Fruit fly (Drosophila melanogaster) whole organism, prepupa: ENCODE measurements around the gene Ptp10D.
A peak's percentile ranks its signal among the peaks of the same experiment; 100 is the strongest.

Source experiments
- CG10631 ChIP-seq: fragments of 200-800 bp; sonication (Bioruptor generic); optimal IDR thresholded peaks from 2 replicates; lab custom pipeline; 2016; ENCODE audit warnings: missing biosample characterization, missing genetic modification characterization
- CG10669 ChIP-seq: fragments of 200-800 bp; sonication (Bioruptor generic); optimal IDR thresholded peaks from 3 replicates; lab custom pipeline; 2018; ENCODE audit warnings: missing biosample characterization, mild to moderate bottlenecking, missing genetic modification characterization, moderate library complexity
- CG11294 ChIP-seq: fragments of 200-800 bp; sonication (Bioruptor generic); IDR thresholded peaks from 2 replicates; pipeline ENCODE4 v1.3.6; 2022; ENCODE audit warnings: missing biosample characterization, missing genetic modification characterization
- CG11762 ChIP-seq: fragments of 200-800 bp; sonication (Bioruptor generic); optimal IDR thresholded peaks from 3 replicates; lab custom pipeline; 2016; ENCODE audit warnings: missing biosample characterization, missing genetic modification characterization; ENCODE audit not compliant: insufficient read depth
- CG11902 ChIP-seq: fragments of 200-800 bp; sonication (Bioruptor generic); optimal IDR thresholded peaks from 3 replicates; lab custom pipeline; 2016; ENCODE audit warnings: missing biosample characterization, missing genetic modification characterization
- CG15336 ChIP-seq: fragments of 200-800 bp; sonication (Bioruptor generic); IDR thresholded peaks from 2 replicates; pipeline ENCODE4 v1.3.6; 2022; ENCODE audit warnings: missing biosample characterization, missing genetic modification characterization
- CG1621 ChIP-seq: fragments of 200-800 bp; sonication (Bioruptor generic); optimal IDR thresholded peaks from 3 replicates; lab custom pipeline; 2018; ENCODE audit warnings: missing biosample characterization, mild to moderate bottlenecking, missing genetic modification characterization
- CG16779 ChIP-seq: fragments of 200-800 bp; sonication (Bioruptor generic); optimal IDR thresholded peaks from 3 replicates; lab custom pipeline; 2017; ENCODE audit warnings: missing biosample characterization, mild to moderate bottlenecking, missing genetic modification characterization
- CG3032 ChIP-seq: fragments of 200-800 bp; optimal IDR thresholded peaks from 2 replicates; lab custom pipeline; 2019; ENCODE audit warnings: missing biosample characterization, mild to moderate bottlenecking, missing genetic modification characterization, moderate library complexity
- CG31627 ChIP-seq: fragments of 200-800 bp; sonication (Bioruptor generic); optimal IDR thresholded peaks from 3 replicates; lab custom pipeline; 2016; ENCODE audit warnings: missing biosample characterization, missing genetic modification characterization
- CG34406 ChIP-seq: fragments of 200-800 bp; sonication (Bioruptor generic); optimal IDR thresholded peaks from 3 replicates; lab custom pipeline; 2016; ENCODE audit warnings: missing biosample characterization, missing genetic modification characterization
- CG4318 ChIP-seq: fragments of 200-800 bp; sonication (Bioruptor generic); optimal IDR thresholded peaks from 3 replicates; lab custom pipeline; 2017; ENCODE audit warnings: missing biosample characterization, mild to moderate bottlenecking, missing genetic modification characterization
- CG6163 ChIP-seq: fragments of 200-800 bp; sonication (Bioruptor generic); IDR thresholded peaks from 3 replicates; pipeline ENCODE4 v1.3.6; 2022; ENCODE audit warnings: missing biosample characterization, missing genetic modification characterization
- CG6276 ChIP-seq: fragments of 200-800 bp; sonication (Bioruptor generic); optimal IDR thresholded peaks from 2 replicates; lab custom pipeline; 2017; ENCODE audit warnings: missing biosample characterization, mild to moderate bottlenecking, missing genetic modification characterization
- CG6792 ChIP-seq: fragments of 200-800 bp; sonication (Bioruptor generic); optimal IDR thresholded peaks from 3 replicates; lab custom pipeline; 2016; ENCODE audit warnings: missing biosample characterization, missing genetic modification characterization
- CG6808 ChIP-seq: fragments of 200-800 bp; sonication (Bioruptor generic); optimal IDR thresholded peaks from 3 replicates; lab custom pipeline; 2017; ENCODE audit warnings: missing biosample characterization, missing genetic modification characterization, mild to moderate bottlenecking, moderate library complexity, missing genetic modification reagents
- CG6854 ChIP-seq: fragments of 200-800 bp; sonication (Bioruptor generic); optimal IDR thresholded peaks from 2 replicates; lab custom pipeline; 2017; ENCODE audit warnings: missing biosample characterization, mild to moderate bottlenecking, missing genetic modification characterization
- CG7368 ChIP-seq: fragments of 200-800 bp; sonication (Bioruptor generic); optimal IDR thresholded peaks from 3 replicates; lab custom pipeline; 2016; ENCODE audit warnings: missing biosample characterization, missing genetic modification characterization
- CG8632 ChIP-seq: fragments of 200-800 bp; sonication (Bioruptor generic); optimal IDR thresholded peaks from 3 replicates; lab custom pipeline; 2016; ENCODE audit warnings: missing biosample characterization, missing genetic modification characterization
- CG9139 ChIP-seq: fragments of 200-800 bp; sonication (Bioruptor generic); optimal IDR thresholded peaks from 3 replicates; lab custom pipeline; 2017; ENCODE audit warnings: missing biosample characterization, mild to moderate bottlenecking, missing genetic modification characterization
- Eip78C ChIP-seq: fragments of 200-800 bp; sonication (Bioruptor generic); peaks from one replicate; lab custom pipeline; 2016; ENCODE audit warnings: missing biosample characterization, missing genetic modification characterization
- Eip93F ChIP-seq: fragments of 200-800 bp; sonication (Bioruptor generic); optimal IDR thresholded peaks from 2 replicates; lab custom pipeline; 2016; ENCODE audit warnings: missing biosample characterization, mild to moderate bottlenecking, missing genetic modification characterization
- Ets96B ChIP-seq: fragments of 200-800 bp; optimal IDR thresholded peaks from 2 replicates; lab custom pipeline; 2019; ENCODE audit warnings: missing biosample characterization, mild to moderate bottlenecking, missing genetic modification characterization, moderate library complexity
- Gug ChIP-seq: fragments of 200-800 bp; sonication (Bioruptor generic); IDR thresholded peaks from 2 replicates; pipeline ENCODE4 v1.3.6; 2022; ENCODE audit warnings: missing biosample characterization, missing genetic modification characterization
- Hr38 ChIP-seq: sonication (Bioruptor generic); optimal IDR thresholded peaks from 2 replicates; lab custom pipeline; 2016; ENCODE audit warnings: missing biosample characterization, missing genetic modification characterization
- Hr39 ChIP-seq: fragments of 200-800 bp; sonication (Bioruptor generic); optimal IDR thresholded peaks from 2 replicates; lab custom pipeline; 2016; ENCODE audit warnings: missing biosample characterization, missing genetic modification characterization
- Hr4 ChIP-seq: fragments of 200-800 bp; sonication (Bioruptor generic); optimal IDR thresholded peaks from 3 replicates; lab custom pipeline; 2016; ENCODE audit warnings: missing biosample characterization, missing genetic modification characterization
- Lpt ChIP-seq: fragments of 200-800 bp; sonication (Bioruptor generic); optimal IDR thresholded peaks from 3 replicates; lab custom pipeline; 2016; ENCODE audit warnings: missing biosample characterization, missing genetic modification characterization
- Met ChIP-seq: fragments of 200-800 bp; sonication (Bioruptor generic); optimal IDR thresholded peaks from 3 replicates; lab custom pipeline; 2016; ENCODE audit warnings: missing biosample characterization, missing genetic modification characterization
- OdsH ChIP-seq: fragments of 200-800 bp; sonication (Bioruptor generic); optimal IDR thresholded peaks from 3 replicates; lab custom pipeline; 2016; ENCODE audit warnings: missing biosample characterization, missing genetic modification characterization
- Smox ChIP-seq: fragments of 200-800 bp; sonication (Bioruptor generic); optimal IDR thresholded peaks from 3 replicates; lab custom pipeline; 2016; ENCODE audit warnings: missing biosample characterization, missing genetic modification characterization
- Sox14 ChIP-seq: fragments of 200-800 bp; sonication (Bioruptor generic); optimal IDR thresholded peaks from 3 replicates; lab custom pipeline; 2016; ENCODE audit warnings: missing biosample characterization, missing genetic modification characterization
- Sox15 ChIP-seq: fragments of 200-800 bp; sonication (Bioruptor generic); optimal IDR thresholded peaks from 3 replicates; lab custom pipeline; 2016; ENCODE audit warnings: missing biosample characterization, missing genetic modification characterization
- achi ChIP-seq: fragments of 200-800 bp; sonication (Bioruptor generic); optimal IDR thresholded peaks from 3 replicates; lab custom pipeline; 2016; ENCODE audit warnings: missing biosample characterization, missing genetic modification characterization
- cyc ChIP-seq: fragments of 200-800 bp; sonication (Bioruptor generic); optimal IDR thresholded peaks from 3 replicates; lab custom pipeline; 2016; ENCODE audit warnings: missing biosample characterization, missing genetic modification characterization
- dac ChIP-seq: fragments of 200-800 bp; sonication (Bioruptor generic); optimal IDR thresholded peaks from 2 replicates; lab custom pipeline; 2017; ENCODE audit warnings: missing biosample characterization, mild to moderate bottlenecking, missing genetic modification characterization
- dsx ChIP-seq: fragments of 200-800 bp; optimal IDR thresholded peaks from 3 replicates; lab custom pipeline; 2019; ENCODE audit warnings: missing biosample characterization, mild to moderate bottlenecking, missing genetic modification characterization, moderate library complexity; ENCODE audit not compliant: poor library complexity, severe bottlenecking
- eg ChIP-seq: fragments of 200-800 bp; sonication (Bioruptor generic); IDR thresholded peaks from 3 replicates; pipeline ENCODE4 v1.3.6; 2022; ENCODE audit warnings: missing biosample characterization, missing genetic modification characterization
- esn ChIP-seq: fragments of 200-800 bp; sonication (Bioruptor generic); optimal IDR thresholded peaks from 2 replicates; lab custom pipeline; 2016; ENCODE audit warnings: missing biosample characterization, mild to moderate bottlenecking, missing genetic modification characterization, moderate library complexity
- fd85E ChIP-seq: fragments of 200-800 bp; sonication (Bioruptor generic); optimal IDR thresholded peaks from 3 replicates; lab custom pipeline; 2016; ENCODE audit warnings: missing biosample characterization, missing genetic modification characterization
- lz ChIP-seq: fragments of 200-800 bp; sonication (Bioruptor generic); optimal IDR thresholded peaks from 3 replicates; lab custom pipeline; 2016; ENCODE audit warnings: missing biosample characterization, missing genetic modification characterization
- net ChIP-seq: fragments of 200-800 bp; sonication (Bioruptor generic); optimal IDR thresholded peaks from 3 replicates; lab custom pipeline; 2016; ENCODE audit warnings: missing biosample characterization, missing genetic modification characterization
- pdm3 ChIP-seq: fragments of 200-800 bp; sonication (Bioruptor generic); optimal IDR thresholded peaks from 3 replicates; lab custom pipeline; 2016; ENCODE audit warnings: missing biosample characterization, missing genetic modification characterization
- salr ChIP-seq, 2 experiments: fragments of 200-800 bp; sonication (Bioruptor generic); optimal IDR thresholded peaks; 3 replicates each; lab custom pipeline; 2016 to 2018; ENCODE audit warnings: missing biosample characterization in 2 of 2, missing genetic modification characterization in 2 of 2, mild to moderate bottlenecking in 1 of 2
- spab ChIP-seq: fragments of 200-800 bp; sonication (Bioruptor generic); optimal IDR thresholded peaks from 2 replicates; lab custom pipeline; 2017; ENCODE audit warnings: missing biosample characterization, mild to moderate bottlenecking, missing genetic modification characterization, missing genetic modification reagents
- ss ChIP-seq, 2 experiments: fragments of 200-800 bp; sonication (Bioruptor generic); optimal IDR thresholded peaks; 2 replicates in 1 of 2; 3 replicates in 1 of 2; lab custom pipeline; 2017 to 2018; ENCODE audit warnings: mild to moderate bottlenecking in 2 of 2, missing biosample characterization in 2 of 2, missing genetic modification characterization in 2 of 2, moderate library complexity in 1 of 2
- svp ChIP-seq: fragments of 200-800 bp; sonication (Bioruptor generic); peaks from one replicate; lab custom pipeline; 2016; ENCODE audit warnings: missing biosample characterization, missing genetic modification characterization
- topi ChIP-seq: fragments of 200-800 bp; sonication (Bioruptor generic); optimal IDR thresholded peaks from 3 replicates; lab custom pipeline; 2016; ENCODE audit warnings: missing biosample characterization, missing genetic modification characterization

Gene Ptp10D

dm6 chrX:11660476-11660875 is 38.7 kb downstream of the Ptp10D start (continued):
- TF ChIP-seq CG6808 = no peak
- TF ChIP-seq Eip78C (GFP tag; lab: Kevin White, UChicago) = peak; percentile 76
- peak; percentile 39; the same call in 1 of the 3 replicates for TF ChIP-seq CG6163 (GFP tag; lab: Robert Waterston, UW)
- TF ChIP-seq Sox14 = no peak
- no peak for TF ChIP-seq CG1621 (tag; lab: Kevin White, UChicago)
- no peak for TF ChIP-seq Eip93F
- TF ChIP-seq CG15336 (GFP tag; lab: Robert Waterston, UW) = no peak
- no peak for TF ChIP-seq CG4318 (GFP tag; lab: Kevin White, UChicago)
- TF ChIP-seq CG34406 (GFP tag; lab: Kevin White, UChicago) = peak; percentile 50
- no peak for TF ChIP-seq CG16779 (tag; lab: Kevin White, UChicago)
- no peak for TF ChIP-seq achi (GFP tag; lab: Kevin White, UChicago)
- TF ChIP-seq cyc (GFP tag; lab: Kevin White, UChicago) = peak; percentile 7
- no peak for TF ChIP-seq CG11902 (GFP tag; lab: Kevin White, UChicago)
- TF ChIP-seq ss (GFP tag; optimal IDR thresholded peaks at IDR 0.05; lab: Kevin White, UChicago) = no peak
- TF ChIP-seq Ets96B (tag; lab: Kevin White, UChicago) = no peak
- no peak for TF ChIP-seq Hr38 (GFP tag; lab: Kevin White, UChicago)
- TF ChIP-seq CG9139 (GFP tag; lab: Kevin White, UChicago) = no peak
- TF ChIP-seq CG3032 (tag; lab: Kevin White, UChicago) = no peak
- no peak for TF ChIP-seq eg
- no peak for TF ChIP-seq dac (GFP tag; lab: Kevin White, UChicago)
- peak; percentile 46 for TF ChIP-seq esn
- TF ChIP-seq CG10631 (GFP tag; lab: Kevin White, UChicago) = no peak
- TF ChIP-seq fd85E = no peak
- TF ChIP-seq CG8632 (GFP tag; lab: Kevin White, UChicago) = peak; percentile 41
- no peak for TF ChIP-seq svp
- TF ChIP-seq CG11294 (GFP tag; lab: Robert Waterston, UW) = no peak
- TF ChIP-seq spab (GFP tag; lab: Kevin White, UChicago) = no peak
- TF ChIP-seq Lpt = no peak
- TF ChIP-seq lz (GFP tag; lab: Kevin White, UChicago) = no peak
- peak; percentile 77 for TF ChIP-seq Met (GFP tag; lab: Kevin White, UChicago)
- TF ChIP-seq Gug (GFP tag; lab: Robert Waterston, UW) = no peak
- peak; percentile 29 for TF ChIP-seq CG6854 (GFP tag; lab: Kevin White, UChicago)
- no peak for TF ChIP-seq Hr4 (GFP tag; lab: Kevin White, UChicago)
- TF ChIP-seq salr (GFP tag; optimal IDR thresholded peaks at IDR 0.05; lab: Kevin White, UChicago) = no peak

- peak; percentile 28 for TF ChIP-seq CG1621 (tag; lab: Kevin White, UChicago)
- TF ChIP-seq CG7368 (GFP tag; lab: Kevin White, UChicago) = peak; percentile 48
- TF ChIP-seq CG11294 (GFP tag; lab: Robert Waterston, UW) = peak; percentile 30; the same call in 1 of the 2 replicates
- TF ChIP-seq eg = 0 out of 3 replicates have a peak, but pooled peaks have one; percentile 56
- TF ChIP-seq CG16779 (tag; lab: Kevin White, UChicago) = no peak
- peak; percentile 68 for TF ChIP-seq svp
- peak; percentile 34 for TF ChIP-seq CG6808
- TF ChIP-seq Eip78C (GFP tag; lab: Kevin White, UChicago) = peak; percentile 85
- TF ChIP-seq CG10669 (GFP tag; lab: Kevin White, UChicago) = peak; percentile 51
- no peak for TF ChIP-seq Eip93F
- peak; percentile 5 for TF ChIP-seq Lpt
- TF ChIP-seq CG31627 (GFP tag; lab: Kevin White, UChicago) = no peak
- TF ChIP-seq CG3032 (tag; lab: Kevin White, UChicago) = peak; percentile 43
- peak; percentile 55 for TF ChIP-seq Hr4 (GFP tag; lab: Kevin White, UChicago)
- TF ChIP-seq OdsH (GFP tag; lab: Kevin White, UChicago) = peak; percentile 48
- TF ChIP-seq CG15336 (GFP tag; lab: Robert Waterston, UW) = peak; percentile 70
- peak; percentile 18 for TF ChIP-seq CG6276 (GFP tag; lab: Kevin White, UChicago)
- peak; percentile 46 for TF ChIP-seq net (GFP tag; lab: Kevin White, UChicago)
- peak; percentile 20 for TF ChIP-seq esn
- TF ChIP-seq pdm3 (GFP tag; lab: Kevin White, UChicago) = peak; percentile 43
- TF ChIP-seq lz (GFP tag; lab: Kevin White, UChicago) = peak; percentile 35
- peak; percentile 29 for TF ChIP-seq CG9139 (GFP tag; lab: Kevin White, UChicago)
- TF ChIP-seq topi (GFP tag; lab: Kevin White, UChicago) = peak; percentile 15
- TF ChIP-seq dsx (GFP tag; lab: Kevin White, UChicago) = peak; percentile 41
- TF ChIP-seq CG6792 = peak; percentile 27
- TF ChIP-seq cyc (GFP tag; lab: Kevin White, UChicago) = peak; percentile 22
- TF ChIP-seq Smox (GFP tag; lab: Kevin White, UChicago) = no peak
- TF ChIP-seq CG8632 (GFP tag; lab: Kevin White, UChicago) = peak; percentile 24
- peak; percentile 19 for TF ChIP-seq Sox15 (GFP tag; lab: Kevin White, UChicago)
- peak; percentile 21 for TF ChIP-seq Hr39 (GFP tag; lab: Kevin White, UChicago)
- TF ChIP-seq Ets96B (tag; lab: Kevin White, UChicago) = peak; percentile 39
- no peak for TF ChIP-seq CG11762 (GFP tag; lab: Kevin White, UChicago)
Observed at dm6 chrX:11664058-11664457, 42.2 kb downstream of the Ptp10D start.
